Fruit fly (Drosophila melanogaster) whole organism, embryonic: Measurements from ENCODE around the gene Obp19b.

Experiments used
- CG12744 ChIP-seq: fragments of 200-800 bp; sonication (Bioruptor generic); optimal IDR thresholded peaks from 2 replicates; lab custom pipeline; 2016; ENCODE audit warnings: missing biosample characterization, missing genetic modification characterization
- Ets65A ChIP-seq: fragments of 200-800 bp; sonication (Bioruptor generic); peaks from one replicate; lab custom pipeline; 2016; ENCODE audit warnings: missing biosample characterization, missing genetic modification characterization
- Med ChIP-seq: fragments of 200-800 bp; sonication (Bioruptor generic); peaks from one replicate; lab custom pipeline; 2016; ENCODE audit warnings: missing biosample characterization, missing genetic modification characterization, mild to moderate bottlenecking, inconsistent platforms, moderate library complexity
- amos ChIP-seq: fragments of 200-800 bp; sonication (Bioruptor generic); IDR thresholded peaks from 2 replicates; pipeline ENCODE4 v1.3.6; 2022; ENCODE audit warnings: missing biosample characterization, missing genetic modification characterization; ENCODE audit not compliant: partially characterized antibody
- jing ChIP-seq: fragments of 200-800 bp; sonication (Bioruptor generic); optimal IDR thresholded peaks from 2 replicates; lab custom pipeline; 2018; ENCODE audit warnings: missing biosample characterization, mild to moderate bottlenecking, missing genetic modification characterization
- tin ChIP-seq: fragments of 200-800 bp; sonication (Bioruptor generic); optimal IDR thresholded peaks from 3 replicates; lab custom pipeline; 2016; ENCODE audit warnings: missing biosample characterization, missing genetic modification characterization

Gene Obp19b

dm6 chrX:20467155-20467554 is 50.6 kb downstream of the Obp19b start, which contains the start of gene GstT3:
Gene GstT3, plus strand, starts transcription at chrX:20467455.
- TF ChIP-seq tin (no peak), CG12744 (GFP tag; lab: Kevin White, UChicago) (no peak), Med (GFP tag; lab: Kevin White, UChicago) (peak; percentile 8), Ets65A (GFP tag; lab: Kevin White, UChicago) (peak; percentile 68), amos (GFP tag; lab: Robert Waterston, UW) (no peak), jing (GFP tag; lab: Kevin White, UChicago) (no peak)
